Worm (Caenorhabditis elegans) whole organism, L2 larva: ENCODE data around the gene nhr-186.

Experiments
- ama-1 ChIP-seq: fragments of 150-350 bp; optimal IDR thresholded peaks from 2 replicates; lab custom pipeline; 2018; ENCODE audit warnings: inconsistent platforms
- fos-1 ChIP-seq: fragments of 150-350 bp; optimal IDR thresholded peaks from 2 replicates; lab custom pipeline; 2014; ENCODE audit warnings: missing biosample characterization, missing genetic modification characterization
- lin-11 ChIP-seq: fragments of 150-350 bp; sonication (generic microtip); optimal IDR thresholded peaks from 2 replicates; lab custom pipeline; 2014; ENCODE audit warnings: missing biosample characterization, missing genetic modification characterization, inconsistent platforms, mixed read lengths
- mab-5 ChIP-seq: fragments of 150-350 bp; optimal IDR thresholded peaks from 2 replicates; lab custom pipeline; 2014; ENCODE audit warnings: missing biosample characterization, missing genetic modification characterization
- nhr-23 ChIP-seq: fragments of 150-350 bp; optimal IDR thresholded peaks from 2 replicates; lab custom pipeline; 2014; ENCODE audit warnings: missing biosample characterization, missing genetic modification reagents, missing genetic modification characterization
- nhr-237 ChIP-seq: fragments of 150-350 bp; optimal IDR thresholded peaks from 2 replicates; lab custom pipeline; 2014; ENCODE audit warnings: missing biosample characterization, missing genetic modification characterization
- nhr-25 ChIP-seq: fragments of 150-350 bp; sonication (generic microtip); optimal IDR thresholded peaks from 3 replicates; lab custom pipeline; 2014; ENCODE audit warnings: missing biosample characterization, missing genetic modification characterization
- nhr-77 ChIP-seq: fragments of 150-350 bp; optimal IDR thresholded peaks from 2 replicates; lab custom pipeline; 2014; ENCODE audit warnings: missing biosample characterization, missing genetic modification characterization
- sma-9 ChIP-seq, 2 experiments: fragments of 150-350 bp in 1 of 2; sonication (generic microtip) in 1 of 2; optimal IDR thresholded peaks; 2 replicates each; lab custom pipeline; 2014 to 2016; ENCODE audit warnings: missing genetic modification characterization in 2 of 2, mild to moderate bottlenecking in 1 of 2, missing biosample characterization in 1 of 2, missing compliant biosample characterization in 1 of 2, missing genetic modification reagents in 1 of 2, moderate library complexity in 1 of 2
- unc-62 ChIP-seq: fragments of 150-350 bp; optimal IDR thresholded peaks from 2 replicates; lab custom pipeline; 2014; ENCODE audit warnings: missing biosample characterization, missing genetic modification reagents, missing genetic modification characterization

DNA sequence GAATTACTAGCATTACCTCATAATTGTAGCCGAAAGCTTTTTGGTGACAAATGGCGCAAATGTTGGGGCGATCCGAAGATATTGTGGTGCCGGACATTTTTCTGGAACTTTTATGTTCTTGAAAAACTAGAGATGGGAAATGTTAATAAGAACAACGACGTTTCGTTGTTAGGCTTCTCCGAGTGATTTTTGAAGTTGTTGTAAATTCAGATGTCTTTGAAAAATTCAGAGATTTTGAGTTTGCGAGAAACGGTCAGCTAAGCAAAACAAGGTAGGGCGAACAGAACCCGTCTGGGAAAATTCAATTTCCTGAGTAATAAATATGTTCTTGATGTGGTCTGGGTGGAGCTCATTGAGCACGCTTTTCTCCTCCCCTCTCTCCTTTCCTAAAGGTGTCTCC, 31.4 kb upstream of the nhr-186 start, which contains the start of gene nhr-124:
- TF ChIP-seq ama-1 (lab: Kevin White, UChicago), result no peak
- no peak for TF ChIP-seq lin-11 (tag; lab: Kevin White, UChicago)
- no peak for TF ChIP-seq sma-9 (GFP tag; optimal IDR thresholded peaks at IDR 0.05; lab: Kevin White, UChicago)
- TF ChIP-seq sma-9 (tag; optimal IDR thresholded peaks at IDR 0.05; lab: Kevin White, UChicago), result no peak
- no peak for TF ChIP-seq mab-5 (tag; lab: Kevin White, UChicago)
- TF ChIP-seq nhr-237 (tag; lab: Kevin White, UChicago), result no peak
- TF ChIP-seq nhr-77 (tag; lab: Kevin White, UChicago), result no peak
- TF ChIP-seq unc-62 (GFP tag; lab: Kevin White, UChicago), result no peak
- no peak for TF ChIP-seq nhr-25 (tag; lab: Kevin White, UChicago)
- no peak for TF ChIP-seq fos-1
- TF ChIP-seq nhr-23 (tag; lab: Kevin White, UChicago), result no peak
